Worm (Caenorhabditis elegans) whole organism, L1 larva: ENCODE data around the gene vps-33.1.

ENCODE experiments used
- aly-2 ChIP-seq: fragments of 150-350 bp; optimal IDR thresholded peaks from 2 replicates; lab custom pipeline; 2014; ENCODE audit warnings: missing biosample characterization, missing genetic modification characterization
- ceh-82 ChIP-seq, 3 experiments: fragments of 150-350 bp in 1 of 3; sonication (generic microtip) in 2 of 3; optimal IDR thresholded peaks; 2 replicates each; lab custom pipeline; 2014 to 2017; ENCODE audit warnings: missing biosample characterization in 3 of 3, missing genetic modification characterization in 3 of 3
- elt-3 ChIP-seq, 6 experiments: fragments of 150-350 bp in 1 of 6; sonication (generic microtip); optimal IDR thresholded peaks; 2 replicates each; lab custom pipeline; 2017 to 2018; ENCODE audit warnings: missing biosample characterization in 6 of 6, missing genetic modification characterization in 6 of 6, inconsistent platforms in 1 of 6
- hlh-4 ChIP-seq: sonication (generic microtip); optimal IDR thresholded peaks from 2 replicates; lab custom pipeline; 2016; ENCODE audit warnings: mild to moderate bottlenecking, missing genetic modification characterization, missing compliant biosample characterization
- lin-13 ChIP-seq: fragments of 150-350 bp; optimal IDR thresholded peaks from 2 replicates; lab custom pipeline; 2014; ENCODE audit warnings: missing biosample characterization, missing genetic modification reagents, missing genetic modification characterization
- nhr-12 ChIP-seq: sonication (generic microtip); optimal IDR thresholded peaks from 2 replicates; lab custom pipeline; 2017; ENCODE audit warnings: missing biosample characterization, missing genetic modification characterization
- nhr-19 ChIP-seq: fragments of 200-800 bp; sonication (Bioruptor generic); conservative IDR thresholded peaks from 2 replicates; pipeline ENCODE4 v1.3.6; 2022; ENCODE audit warnings: missing genetic modification characterization, missing compliant biosample characterization
- nhr-237 ChIP-seq: fragments of 150-350 bp; optimal IDR thresholded peaks from 2 replicates; lab custom pipeline; 2014; ENCODE audit warnings: missing biosample characterization, missing genetic modification characterization
- nhr-76 ChIP-seq: sonication (generic microtip); optimal IDR thresholded peaks from 2 replicates; lab custom pipeline; 2017; ENCODE audit warnings: missing biosample characterization, missing genetic modification characterization
- pqm-1 ChIP-seq: sonication (generic microtip); optimal IDR thresholded peaks from 3 replicates; lab custom pipeline; 2017; ENCODE audit warnings: missing biosample characterization, missing genetic modification characterization
- snpc-4 ChIP-seq: fragments of 150-350 bp; optimal IDR thresholded peaks from 2 replicates; lab custom pipeline; 2014; ENCODE audit warnings: missing biosample characterization, missing genetic modification characterization

DNA sequence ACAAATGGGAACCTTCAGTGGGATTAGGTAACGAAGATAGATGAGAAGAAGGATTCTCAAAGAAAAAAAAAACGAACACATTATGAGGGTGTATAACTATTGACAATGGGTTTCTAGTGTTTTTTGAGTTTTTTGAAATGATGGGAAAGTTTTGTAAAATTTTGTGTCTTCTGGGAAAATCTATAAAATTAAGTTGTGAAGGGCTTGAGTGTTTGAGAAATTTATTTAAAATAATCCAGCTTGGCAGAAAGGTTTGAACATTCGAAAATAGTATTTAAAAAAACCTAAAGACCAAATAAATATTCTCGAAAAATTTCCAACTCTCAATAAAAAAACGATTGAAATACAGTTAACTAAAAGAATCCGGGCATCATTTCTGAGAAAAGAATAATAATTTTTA lies 44.5 kb downstream of the vps-33.1 start:
- TF ChIP-seq lin-13 (GFP tag; lab: Kevin White, UChicago) (no peak), snpc-4 (no peak), pqm-1 (no peak), nhr-76 (tag; lab: Kevin White, UChicago) (no peak), ceh-82 (tag; optimal IDR thresholded peaks at IDR 0.05; lab: Kevin White, UChicago) (no peak), hlh-4 (tag; lab: Kevin White, UChicago) (no peak), nhr-12 (tag; lab: Kevin White, UChicago) (no peak), nhr-237 (tag; lab: Kevin White, UChicago) (no peak), nhr-19 (no peak), elt-3 (tag; optimal IDR thresholded peaks at IDR 0.05; lab: Kevin White, UChicago) (no peak), aly-2 (tag; lab: Kevin White, UChicago) (no peak)
